Fruit fly (Drosophila melanogaster) whole organism, embryonic: Measurements from ENCODE around the gene CG10710.
A peak's percentile ranks its signal among the peaks of the same experiment; 100 is the strongest.

Experiments used
- Atf-2 ChIP-seq: fragments of 200-800 bp; sonication (Bioruptor generic); optimal IDR thresholded peaks from 2 replicates; lab custom pipeline; 2016; ENCODE audit warnings: missing biosample characterization, missing genetic modification characterization
- CG10147 ChIP-seq: fragments of 200-800 bp; sonication (Bioruptor generic); optimal IDR thresholded peaks from 2 replicates; lab custom pipeline; 2019; ENCODE audit warnings: missing biosample characterization, mild to moderate bottlenecking, missing genetic modification characterization, moderate library complexity
- CG10462 ChIP-seq: fragments of 200-800 bp; sonication (Bioruptor generic); optimal IDR thresholded peaks from 2 replicates; lab custom pipeline; 2016; ENCODE audit warnings: missing biosample characterization, missing genetic modification characterization
- CG11504 ChIP-seq: fragments of 200-800 bp; sonication (Bioruptor generic); optimal IDR thresholded peaks from 3 replicates; lab custom pipeline; 2019; ENCODE audit warnings: missing biosample characterization, mild to moderate bottlenecking, missing genetic modification characterization, moderate library complexity
- CG11695 ChIP-seq: fragments of 200-800 bp; sonication (Bioruptor generic); IDR thresholded peaks from 3 replicates; pipeline ENCODE4 v1.3.6; 2022; ENCODE audit warnings: missing biosample characterization, missing genetic modification characterization
- CG12071 ChIP-seq: fragments of 200-800 bp; sonication (Bioruptor generic); optimal IDR thresholded peaks from 3 replicates; lab custom pipeline; 2018; ENCODE audit warnings: missing biosample characterization, mild to moderate bottlenecking, missing genetic modification characterization
- CG12155 ChIP-seq: fragments of 200-800 bp; sonication (Bioruptor generic); optimal IDR thresholded peaks from 3 replicates; lab custom pipeline; 2016; ENCODE audit warnings: missing biosample characterization, missing genetic modification characterization
- CG12219 ChIP-seq: fragments of 200-800 bp; sonication (Bioruptor generic); optimal IDR thresholded peaks from 3 replicates; lab custom pipeline; 2018; ENCODE audit warnings: missing biosample characterization, mild to moderate bottlenecking, missing genetic modification characterization
- CG1233 ChIP-seq: fragments of 200-800 bp; sonication (Bioruptor generic); optimal IDR thresholded peaks from 4 replicates; lab custom pipeline; 2018; ENCODE audit warnings: missing biosample characterization, mild to moderate bottlenecking, missing genetic modification characterization
- CG12942 ChIP-seq: fragments of 200-800 bp; sonication (Bioruptor generic); optimal IDR thresholded peaks from 3 replicates; lab custom pipeline; 2016; ENCODE audit warnings: missing biosample characterization, missing genetic modification characterization
- CG16815 ChIP-seq: fragments of 200-800 bp; sonication (Bioruptor generic); optimal IDR thresholded peaks from 3 replicates; lab custom pipeline; 2017; ENCODE audit warnings: missing biosample characterization, mild to moderate bottlenecking, missing genetic modification characterization
- CG2120 ChIP-seq: fragments of 200-800 bp; sonication (Bioruptor generic); optimal IDR thresholded peaks from 3 replicates; lab custom pipeline; 2016; ENCODE audit warnings: missing biosample characterization, missing genetic modification characterization
- CG2202 ChIP-seq: fragments of 200-800 bp; sonication (Bioruptor generic); optimal IDR thresholded peaks from 2 replicates; lab custom pipeline; 2018; ENCODE audit warnings: missing biosample characterization, mild to moderate bottlenecking, missing genetic modification characterization
- CG2889 ChIP-seq: fragments of 200-800 bp; sonication (Bioruptor generic); IDR thresholded peaks from 3 replicates; pipeline ENCODE4 v1.3.6; 2022; ENCODE audit warnings: missing biosample characterization, missing genetic modification characterization
- CG3163 ChIP-seq: fragments of 200-800 bp; sonication (Bioruptor generic); optimal IDR thresholded peaks from 3 replicates; lab custom pipeline; 2016; ENCODE audit warnings: missing biosample characterization, missing genetic modification characterization
- CG33557 ChIP-seq: fragments of 200-800 bp; sonication (Bioruptor generic); optimal IDR thresholded peaks from 2 replicates; lab custom pipeline; 2019; ENCODE audit warnings: missing biosample characterization, mild to moderate bottlenecking, missing genetic modification characterization, moderate library complexity
- CG4854 ChIP-seq: fragments of 200-800 bp; sonication (Bioruptor generic); optimal IDR thresholded peaks from 2 replicates; lab custom pipeline; 2016; ENCODE audit warnings: missing biosample characterization, missing genetic modification characterization, inconsistent platforms
- CG6175 ChIP-seq: fragments of 200-800 bp; sonication (Bioruptor generic); IDR thresholded peaks from 3 replicates; pipeline ENCODE4 v1.3.6; 2022; ENCODE audit warnings: missing biosample characterization, missing genetic modification characterization
- CG7745 ChIP-seq: fragments of 200-800 bp; sonication (Bioruptor generic); optimal IDR thresholded peaks from 2 replicates; lab custom pipeline; 2018; ENCODE audit warnings: missing biosample characterization, mild to moderate bottlenecking, missing genetic modification characterization, moderate library complexity
- CG9876 ChIP-seq: fragments of 200-800 bp; sonication (Bioruptor generic); optimal IDR thresholded peaks from 2 replicates; lab custom pipeline; 2016; ENCODE audit warnings: missing biosample characterization, missing genetic modification characterization
- CoRest ChIP-seq: fragments of 200-800 bp; sonication (Bioruptor generic); optimal IDR thresholded peaks from 3 replicates; lab custom pipeline; 2018; ENCODE audit warnings: missing biosample characterization, mild to moderate bottlenecking, missing genetic modification characterization, moderate library complexity
- Dll ChIP-seq: fragments of 200-800 bp; sonication (Bioruptor generic); IDR thresholded peaks from 4 replicates; pipeline ENCODE4 v1.3.6; 2022; ENCODE audit warnings: missing biosample characterization, missing genetic modification characterization; ENCODE audit not compliant: partially characterized antibody
- Drgx ChIP-seq: fragments of 200-800 bp; sonication (Bioruptor generic); IDR thresholded peaks from 2 replicates; pipeline ENCODE4 v1.3.6; 2022; ENCODE audit warnings: missing biosample characterization, missing genetic modification characterization
- H15 ChIP-seq: fragments of 200-800 bp; sonication (Bioruptor generic); IDR thresholded peaks from 3 replicates; pipeline ENCODE4 v1.3.6; 2022; ENCODE audit warnings: missing biosample characterization, missing genetic modification characterization
- Nf-YA ChIP-seq: fragments of 200-800 bp; sonication (Bioruptor generic); IDR thresholded peaks from 2 replicates; pipeline ENCODE4 v1.3.6; 2022; ENCODE audit warnings: missing biosample characterization, missing genetic modification characterization
- Oli ChIP-seq: fragments of 200-800 bp; sonication (Bioruptor generic); optimal IDR thresholded peaks from 2 replicates; lab custom pipeline; 2018; ENCODE audit warnings: missing biosample characterization, mild to moderate bottlenecking, missing genetic modification characterization, moderate library complexity
- Ssrp ChIP-seq: fragments of 200-800 bp; sonication (Bioruptor generic); optimal IDR thresholded peaks from 2 replicates; lab custom pipeline; 2018; ENCODE audit warnings: missing biosample characterization, mild to moderate bottlenecking, missing genetic modification characterization, moderate library complexity
- aop ChIP-seq: fragments of 200-800 bp; sonication (Bioruptor generic); IDR thresholded peaks from 2 replicates; pipeline ENCODE4 v1.3.6; 2022; ENCODE audit warnings: missing biosample characterization, missing genetic modification characterization
- ap ChIP-seq: fragments of 200-800 bp; sonication (Bioruptor generic); IDR thresholded peaks from 2 replicates; pipeline ENCODE4 v1.3.6; 2022; ENCODE audit warnings: missing biosample characterization, missing genetic modification characterization
- caup ChIP-seq: fragments of 200-800 bp; sonication (Bioruptor generic); optimal IDR thresholded peaks from 3 replicates; lab custom pipeline; 2017; ENCODE audit warnings: missing biosample characterization, mild to moderate bottlenecking, missing genetic modification characterization, moderate library complexity; ENCODE audit not compliant: severe bottlenecking
- cwo ChIP-seq: fragments of 200-800 bp; sonication (Bioruptor generic); optimal IDR thresholded peaks from 3 replicates; lab custom pipeline; 2017; ENCODE audit warnings: missing biosample characterization, missing genetic modification characterization, mild to moderate bottlenecking, moderate library complexity, missing genetic modification reagents
- dpn ChIP-seq, 2 experiments: fragments of 200-800 bp; sonication (Bioruptor generic); optimal IDR thresholded peaks; 3 replicates each; lab custom pipeline; 2016; ENCODE audit warnings: missing biosample characterization in 2 of 2, missing genetic modification characterization in 2 of 2
- en ChIP-seq: fragments of 200-800 bp; sonication (Bioruptor generic); optimal IDR thresholded peaks from 2 replicates; lab custom pipeline; 2016; ENCODE audit warnings: missing biosample characterization, missing genetic modification characterization
- exex ChIP-seq: fragments of 200-800 bp; sonication (Bioruptor generic); optimal IDR thresholded peaks from 4 replicates; lab custom pipeline; 2018; ENCODE audit warnings: missing biosample characterization, mild to moderate bottlenecking, missing genetic modification characterization, moderate library complexity
- fd64A ChIP-seq: fragments of 200-800 bp; sonication (Bioruptor generic); optimal IDR thresholded peaks from 3 replicates; lab custom pipeline; 2018; ENCODE audit warnings: missing biosample characterization, mild to moderate bottlenecking, missing genetic modification characterization
- gem ChIP-seq: fragments of 200-800 bp; sonication (Bioruptor generic); optimal IDR thresholded peaks from 2 replicates; lab custom pipeline; 2019; ENCODE audit warnings: missing biosample characterization, mild to moderate bottlenecking, missing genetic modification characterization, moderate library complexity
- gt ChIP-seq: fragments of 200-800 bp; sonication (Bioruptor generic); IDR thresholded peaks from 2 replicates; pipeline ENCODE4 v1.3.6; 2022; ENCODE audit warnings: missing biosample characterization, missing genetic modification characterization
- insv ChIP-seq, 2 experiments: fragments of 200-800 bp; sonication (Bioruptor generic); optimal IDR thresholded peaks; 3 replicates each; lab custom pipeline; 2016 to 2018; ENCODE audit warnings: missing biosample characterization in 2 of 2, missing genetic modification characterization in 2 of 2
- inv ChIP-seq: fragments of 200-800 bp; sonication (Bioruptor generic); IDR thresholded peaks from 2 replicates; pipeline ENCODE4 v1.3.6; 2022; ENCODE audit warnings: missing biosample characterization, missing genetic modification characterization; ENCODE audit not compliant: partially characterized antibody
- lbe ChIP-seq: fragments of 200-800 bp; sonication (Bioruptor generic); optimal IDR thresholded peaks from 2 replicates; lab custom pipeline; 2016; ENCODE audit warnings: missing biosample characterization, mild to moderate bottlenecking, missing genetic modification characterization
- lmd ChIP-seq: fragments of 200-800 bp; sonication (Bioruptor generic); IDR thresholded peaks from 2 replicates; pipeline ENCODE4 v1.3.6; 2022; ENCODE audit warnings: missing biosample characterization, missing genetic modification characterization
- nmo ChIP-seq: fragments of 200-800 bp; sonication (Bioruptor generic); optimal IDR thresholded peaks from 2 replicates; lab custom pipeline; 2018; ENCODE audit warnings: missing biosample characterization, mild to moderate bottlenecking, missing genetic modification characterization, moderate library complexity
- otp ChIP-seq: fragments of 200-800 bp; sonication (Bioruptor generic); IDR thresholded peaks from 3 replicates; pipeline ENCODE4, ENCODE4 v1.3.6; 2022; ENCODE audit warnings: missing biosample characterization, missing genetic modification characterization
- pzg ChIP-seq: fragments of 200-800 bp; sonication (Bioruptor generic); optimal IDR thresholded peaks from 3 replicates; lab custom pipeline; 2018; ENCODE audit warnings: missing biosample characterization, mild to moderate bottlenecking, missing genetic modification characterization, moderate library complexity
- sima ChIP-seq: fragments of 200-800 bp; sonication (Bioruptor generic); optimal IDR thresholded peaks from 2 replicates; lab custom pipeline; 2016; ENCODE audit warnings: missing biosample characterization, missing genetic modification characterization
- trh ChIP-seq: fragments of 200-800 bp; sonication (Bioruptor generic); optimal IDR thresholded peaks from 2 replicates; lab custom pipeline; 2016; ENCODE audit warnings: missing biosample characterization, missing genetic modification characterization
- wdn ChIP-seq: fragments of 200-800 bp; sonication (Bioruptor generic); IDR thresholded peaks from 2 replicates; pipeline ENCODE4 v1.3.6; 2022; ENCODE audit warnings: missing biosample characterization, missing genetic modification characterization
- zen ChIP-seq: fragments of 200-800 bp; sonication (Bioruptor generic); optimal IDR thresholded peaks from 3 replicates; lab custom pipeline; 2018; ENCODE audit warnings: missing biosample characterization, mild to moderate bottlenecking, missing genetic modification characterization, moderate library complexity

Gene CG10710

DNA sequence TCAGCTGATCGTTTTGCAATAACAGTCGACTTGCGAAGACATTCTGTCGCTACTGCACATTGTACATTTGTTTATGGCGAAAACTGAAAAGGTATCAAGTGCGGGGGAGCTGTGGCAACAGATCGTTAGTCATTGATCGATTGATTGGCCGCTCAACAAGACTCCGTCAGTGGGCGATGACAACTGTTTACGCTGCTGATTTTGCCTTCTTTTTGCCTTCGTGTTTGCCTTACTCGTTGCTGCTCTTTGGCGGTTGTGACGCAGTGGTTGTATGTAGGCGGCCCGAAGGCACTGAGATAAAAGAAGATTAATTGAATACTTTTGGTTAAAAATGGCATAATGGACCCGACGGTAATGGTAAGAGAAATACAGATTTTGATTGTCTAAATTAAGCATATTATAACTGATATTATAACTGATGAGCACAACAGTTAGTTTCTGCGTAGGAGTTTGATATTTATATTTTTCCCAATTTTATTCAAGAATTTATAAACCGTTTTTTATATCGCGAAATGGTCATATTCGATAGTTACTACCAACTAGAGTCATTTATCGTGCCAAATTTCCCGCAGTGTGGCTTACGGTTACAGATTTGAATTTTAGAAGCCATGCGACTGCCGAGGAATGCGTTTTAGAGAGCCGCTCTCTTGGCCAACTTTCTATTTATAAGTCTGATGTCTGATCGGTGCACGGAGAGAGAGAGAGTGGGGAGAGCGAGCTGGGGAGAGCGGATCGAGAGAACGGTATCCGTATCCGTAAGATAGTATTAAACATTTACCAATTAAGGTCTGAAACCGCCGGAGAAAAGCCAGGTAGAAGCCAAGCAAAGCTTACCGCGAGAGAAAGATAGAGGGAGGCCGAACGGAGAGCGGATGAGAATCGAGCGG, 42.6 kb downstream of the CG10710 start (continued):
- TF ChIP-seq CG12942 (GFP tag; lab: Kevin White, UChicago) (peak; percentile 81), dpn (GFP tag; optimal IDR thresholded peaks at IDR 0.05; lab: Kevin White, UChicago) (peak; percentile 72 to 88), pzg (GFP tag; lab: Kevin White, UChicago) (no peak), CG4854 (peak; percentile 79), CG11504 (tag; lab: Kevin White, UChicago) (peak; percentile 95), Atf-2 (GFP tag; lab: Kevin White, UChicago) (peak; percentile 32), inv (GFP tag; lab: Robert Waterston, UW) (no peak), wdn (GFP tag; lab: Robert Waterston, UW) (peak; percentile 61), trh (peak; percentile 68), ap (GFP tag; lab: Robert Waterston, UW) (peak; percentile 66), cwo (GFP tag; lab: Kevin White, UChicago) (peak; percentile 88), CG11695 (GFP tag; lab: Robert Waterston, UW) (peak; percentile 89), H15 (peak; percentile 78), CG2120 (peak; percentile 89), CG6175 (GFP tag; lab: Robert Waterston, UW) (peak; percentile 47; the same call in 1 of the 3 replicates), gem (tag; lab: Kevin White, UChicago) (peak; percentile 95), CoRest (tag; lab: Kevin White, UChicago) (peak; percentile 95), en (GFP tag; lab: Kevin White, UChicago) (no peak), CG1233 (GFP tag; lab: Kevin White, UChicago) (peak; percentile 84), lbe (GFP tag; lab: Kevin White, UChicago) (peak; percentile 49), exex (tag; lab: Kevin White, UChicago) (peak; percentile 16), otp (GFP tag; lab: Robert Waterston, UW) (peak; percentile 56; the same call in 2 of the 3 replicates), CG16815 (GFP tag; lab: Kevin White, UChicago) (peak; percentile 87), CG3163 (GFP tag; lab: Kevin White, UChicago) (no peak), CG10462 (GFP tag; lab: Kevin White, UChicago) (peak; percentile 62), CG12155 (peak; percentile 87), sima (GFP tag; lab: Kevin White, UChicago) (no peak), Drgx (GFP tag; lab: Robert Waterston, UW) (peak; percentile 95), Dll (GFP tag; lab: Robert Waterston, UW) (peak; percentile 80), Ssrp (peak; percentile 90), nmo (GFP tag; lab: Kevin White, UChicago) (peak; percentile 95), CG33557 (GFP tag; lab: Kevin White, UChicago) (peak; percentile 47), Nf-YA (GFP tag; lab: Robert Waterston, UW) (peak; percentile 68), CG7745 (tag; lab: Kevin White, UChicago) (no peak), CG2202 (tag; lab: Kevin White, UChicago) (peak; percentile 71), fd64A (GFP tag; lab: Kevin White, UChicago) (peak; percentile 77), caup (GFP tag; lab: Kevin White, UChicago) (peak; percentile 89), zen (tag; lab: Kevin White, UChicago) (peak; percentile 61), CG10147 (GFP tag; lab: Kevin White, UChicago) (peak; percentile 94), insv (GFP tag; optimal IDR thresholded peaks at IDR 0.05; lab: Kevin White, UChicago) (peak in 1 of 2 experiments; percentile 23), Oli (tag; lab: Kevin White, UChicago) (peak; percentile 94), CG2889 (GFP tag; lab: Robert Waterston, UW) (peak; percentile 80), lmd (GFP tag; lab: Robert Waterston, UW) (peak; percentile 92), aop (no peak), CG9876 (no peak), CG12219 (GFP tag; lab: Kevin White, UChicago) (peak; percentile 80), gt (0 out of 2 replicates have a peak, but pooled peaks have one; percentile 43), CG12071 (GFP tag; lab: Kevin White, UChicago) (peak; percentile 79)
